Fruit fly (Drosophila melanogaster) whole organism, embryonic: ENCODE data around the gene yellow-b.

Experiments used
- Awh ChIP-seq: fragments of 200-800 bp; sonication (Bioruptor generic); IDR thresholded peaks from 2 replicates; pipeline ENCODE4, ENCODE4 v1.3.6; 2022; ENCODE audit warnings: missing biosample characterization, missing genetic modification characterization
- BEAF-32 ChIP-seq: fragments of 200-800 bp; sonication (Bioruptor generic); optimal IDR thresholded peaks from 3 replicates; lab custom pipeline; 2017; ENCODE audit warnings: missing biosample characterization, missing genetic modification characterization, mild to moderate bottlenecking, moderate library complexity, missing genetic modification reagents
- Bdp1 ChIP-seq: fragments of 200-800 bp; sonication (Bioruptor generic); optimal IDR thresholded peaks from 3 replicates; lab custom pipeline; 2016; ENCODE audit warnings: missing biosample characterization, missing genetic modification characterization
- CG10147 ChIP-seq: fragments of 200-800 bp; sonication (Bioruptor generic); optimal IDR thresholded peaks from 2 replicates; lab custom pipeline; 2019; ENCODE audit warnings: missing biosample characterization, mild to moderate bottlenecking, missing genetic modification characterization, moderate library complexity
- CG11456 ChIP-seq: fragments of 200-800 bp; sonication (Bioruptor generic); IDR thresholded peaks from 3 replicates; pipeline ENCODE4 v1.3.6; 2022; ENCODE audit warnings: missing biosample characterization, missing genetic modification characterization
- CG11723 ChIP-seq: fragments of 200-800 bp; sonication (Bioruptor generic); optimal IDR thresholded peaks from 2 replicates; lab custom pipeline; 2017; ENCODE audit warnings: missing biosample characterization, mild to moderate bottlenecking, missing genetic modification characterization
- CG12155 ChIP-seq: fragments of 200-800 bp; sonication (Bioruptor generic); optimal IDR thresholded peaks from 3 replicates; lab custom pipeline; 2016; ENCODE audit warnings: missing biosample characterization, missing genetic modification characterization
- CG12942 ChIP-seq: fragments of 200-800 bp; sonication (Bioruptor generic); optimal IDR thresholded peaks from 3 replicates; lab custom pipeline; 2016; ENCODE audit warnings: missing biosample characterization, missing genetic modification characterization
- CG13296 ChIP-seq: fragments of 200-800 bp; sonication (Bioruptor generic); optimal IDR thresholded peaks from 3 replicates; lab custom pipeline; 2018; ENCODE audit warnings: missing biosample characterization, mild to moderate bottlenecking, missing genetic modification characterization
- CG14014 ChIP-seq: fragments of 200-800 bp; sonication (Bioruptor generic); IDR thresholded peaks from 2 replicates; pipeline ENCODE4 v1.3.6; 2022; ENCODE audit warnings: missing biosample characterization, missing genetic modification characterization
- CG1529 ChIP-seq: fragments of 200-800 bp; sonication (Bioruptor generic); optimal IDR thresholded peaks from 3 replicates; lab custom pipeline; 2018; ENCODE audit warnings: missing biosample characterization, missing genetic modification characterization
- CG15514 ChIP-seq: fragments of 200-800 bp; sonication (Bioruptor generic); optimal IDR thresholded peaks from 3 replicates; lab custom pipeline; 2017; ENCODE audit warnings: missing biosample characterization, missing genetic modification characterization, mild to moderate bottlenecking, moderate library complexity, missing genetic modification reagents
- CG17186 ChIP-seq: fragments of 200-800 bp; sonication (Bioruptor generic); optimal IDR thresholded peaks from 3 replicates; lab custom pipeline; 2017; ENCODE audit warnings: missing biosample characterization, missing genetic modification reagents, missing genetic modification characterization
- CG17568 ChIP-seq: fragments of 200-800 bp; sonication (Bioruptor generic); optimal IDR thresholded peaks from 2 replicates; lab custom pipeline; 2018; ENCODE audit warnings: missing biosample characterization, mild to moderate bottlenecking, missing genetic modification characterization, moderate library complexity
- CG18619 ChIP-seq: fragments of 200-800 bp; sonication (Bioruptor generic); optimal IDR thresholded peaks from 3 replicates; lab custom pipeline; 2017; ENCODE audit warnings: missing biosample characterization, mild to moderate bottlenecking, missing genetic modification characterization
- CG3163 ChIP-seq: fragments of 200-800 bp; sonication (Bioruptor generic); optimal IDR thresholded peaks from 3 replicates; lab custom pipeline; 2016; ENCODE audit warnings: missing biosample characterization, missing genetic modification characterization
- CG33557 ChIP-seq: fragments of 200-800 bp; sonication (Bioruptor generic); optimal IDR thresholded peaks from 2 replicates; lab custom pipeline; 2019; ENCODE audit warnings: missing biosample characterization, mild to moderate bottlenecking, missing genetic modification characterization, moderate library complexity
- CG5180 ChIP-seq: fragments of 200-800 bp; sonication (Bioruptor generic); optimal IDR thresholded peaks from 3 replicates; lab custom pipeline; 2017; ENCODE audit warnings: missing biosample characterization, missing genetic modification characterization, mild to moderate bottlenecking, moderate library complexity, missing genetic modification reagents
- CG6654 ChIP-seq: fragments of 200-800 bp; sonication (Bioruptor generic); optimal IDR thresholded peaks from 2 replicates; lab custom pipeline; 2017; ENCODE audit warnings: missing biosample characterization, mild to moderate bottlenecking, missing genetic modification characterization
- CG6791 ChIP-seq: fragments of 200-800 bp; sonication (Bioruptor generic); IDR thresholded peaks from 3 replicates; pipeline ENCODE4 v1.3.6; 2022; ENCODE audit warnings: missing biosample characterization, missing genetic modification characterization; ENCODE audit not compliant: partially characterized antibody
- CG8765 ChIP-seq: fragments of 200-800 bp; sonication (Bioruptor generic); IDR thresholded peaks from 2 replicates; pipeline ENCODE4 v1.3.6; 2022; ENCODE audit warnings: missing biosample characterization, missing genetic modification characterization
- D19B ChIP-seq: fragments of 200-800 bp; sonication (Bioruptor generic); optimal IDR thresholded peaks from 2 replicates; lab custom pipeline; 2017; ENCODE audit warnings: missing biosample characterization, mild to moderate bottlenecking, missing genetic modification characterization
- Dfd ChIP-seq, 2 experiments: fragments of >200 bp; optimal IDR thresholded peaks; 2 replicates each; lab custom pipeline; 2017; ENCODE audit warnings: missing biosample characterization in 2 of 2, missing genetic modification characterization in 2 of 2
- Dref ChIP-seq: fragments of 200-800 bp; sonication (Bioruptor generic); IDR thresholded peaks from 2 replicates; pipeline ENCODE4 v1.3.6; 2022; ENCODE audit warnings: missing biosample characterization, missing genetic modification characterization
- GATAe ChIP-seq: fragments of 200-800 bp; sonication (Bioruptor generic); conservative IDR thresholded peaks from 2 replicates; pipeline ENCODE4 v1.3.6; 2022; ENCODE audit warnings: missing biosample characterization, missing genetic modification characterization
- Kr ChIP-seq: fragments of 200-800 bp; sonication (Bioruptor generic); optimal IDR thresholded peaks from 2 replicates; lab custom pipeline; 2017; ENCODE audit warnings: missing biosample characterization, mild to moderate bottlenecking, missing genetic modification characterization
- Lpt ChIP-seq: fragments of >200 bp; optimal IDR thresholded peaks from 2 replicates; lab custom pipeline; 2018; ENCODE audit warnings: missing biosample characterization, missing genetic modification characterization
- Mad ChIP-seq: fragments of 200-800 bp; sonication (Bioruptor generic); optimal IDR thresholded peaks from 2 replicates; lab custom pipeline; 2016; ENCODE audit warnings: missing biosample characterization, missing genetic modification characterization
- NFAT ChIP-seq: fragments of 200-800 bp; sonication (Bioruptor generic); IDR thresholded peaks from 2 replicates; pipeline ENCODE4 v1.3.6; 2022; ENCODE audit warnings: missing biosample characterization, missing genetic modification characterization
- Nf-YB ChIP-seq: fragments of 200-800 bp; sonication (Bioruptor generic); optimal IDR thresholded peaks from 3 replicates; lab custom pipeline; 2019; ENCODE audit warnings: missing biosample characterization, mild to moderate bottlenecking, missing genetic modification characterization, moderate library complexity
- Rx ChIP-seq: fragments of 200-800 bp; sonication (Bioruptor generic); IDR thresholded peaks from 2 replicates; pipeline ENCODE4 v1.3.6; 2022; ENCODE audit warnings: missing biosample characterization, missing genetic modification characterization
- TFAM ChIP-seq: fragments of 200-800 bp; sonication (Bioruptor generic); optimal IDR thresholded peaks from 2 replicates; lab custom pipeline; 2017; ENCODE audit warnings: missing biosample characterization, missing genetic modification characterization, inconsistent platforms
- Tbp ChIP-seq: fragments of >200 bp; optimal IDR thresholded peaks from 2 replicates; lab custom pipeline; 2018; ENCODE audit warnings: missing biosample characterization, missing genetic modification characterization
- ac ChIP-seq: fragments of 200-800 bp; sonication (Bioruptor generic); optimal IDR thresholded peaks from 3 replicates; lab custom pipeline; 2017; ENCODE audit warnings: missing biosample characterization, mild to moderate bottlenecking, missing genetic modification characterization
- aop ChIP-seq: fragments of 200-800 bp; sonication (Bioruptor generic); IDR thresholded peaks from 2 replicates; pipeline ENCODE4 v1.3.6; 2022; ENCODE audit warnings: missing biosample characterization, missing genetic modification characterization
- ash1 ChIP-seq: fragments of 200-800 bp; sonication (Bioruptor generic); optimal IDR thresholded peaks from 2 replicates; lab custom pipeline; 2018; ENCODE audit warnings: missing biosample characterization, mild to moderate bottlenecking, missing genetic modification characterization
- cad ChIP-seq: fragments of >200 bp; optimal IDR thresholded peaks from 2 replicates; lab custom pipeline; 2017; ENCODE audit warnings: missing biosample characterization, missing genetic modification characterization
- corto ChIP-seq: fragments of 200-800 bp; sonication (Bioruptor generic); optimal IDR thresholded peaks from 2 replicates; lab custom pipeline; 2016; ENCODE audit warnings: missing biosample characterization, mild to moderate bottlenecking, missing genetic modification characterization, moderate library complexity
- dpn ChIP-seq, 2 experiments: fragments of 200-800 bp; sonication (Bioruptor generic); optimal IDR thresholded peaks; 3 replicates each; lab custom pipeline; 2016; ENCODE audit warnings: missing biosample characterization in 2 of 2, missing genetic modification characterization in 2 of 2
- ewg ChIP-seq: fragments of 200-800 bp; sonication (Bioruptor generic); optimal IDR thresholded peaks from 3 replicates; lab custom pipeline; 2017; ENCODE audit warnings: mild to moderate bottlenecking, missing biosample characterization, missing genetic modification reagents, missing genetic modification characterization
- fru ChIP-seq: fragments of >200 bp; optimal IDR thresholded peaks from 2 replicates; lab custom pipeline; 2017
- grn ChIP-seq: fragments of 200-800 bp; sonication (Bioruptor generic); optimal IDR thresholded peaks from 3 replicates; lab custom pipeline; 2017; ENCODE audit warnings: missing biosample characterization, missing genetic modification characterization
- klu ChIP-seq: fragments of 200-800 bp; sonication (Bioruptor generic); IDR thresholded peaks from 2 replicates; pipeline ENCODE4 v1.3.6; 2022; ENCODE audit warnings: missing biosample characterization, missing genetic modification characterization
- kni ChIP-seq: fragments of 200-800 bp; sonication (Bioruptor generic); optimal IDR thresholded peaks from 3 replicates; lab custom pipeline; 2017; ENCODE audit warnings: mild to moderate bottlenecking, missing biosample characterization, missing genetic modification reagents, missing genetic modification characterization
- nom ChIP-seq: fragments of 200-800 bp; sonication (Bioruptor generic); optimal IDR thresholded peaks from 2 replicates; lab custom pipeline; 2017; ENCODE audit warnings: missing biosample characterization, missing genetic modification characterization, mild to moderate bottlenecking, moderate library complexity, missing genetic modification reagents
- otp ChIP-seq: fragments of 200-800 bp; sonication (Bioruptor generic); IDR thresholded peaks from 3 replicates; pipeline ENCODE4, ENCODE4 v1.3.6; 2022; ENCODE audit warnings: missing biosample characterization, missing genetic modification characterization
- phol ChIP-seq: fragments of 200-800 bp; sonication (Bioruptor generic); optimal IDR thresholded peaks from 3 replicates; lab custom pipeline; 2018; ENCODE audit warnings: missing biosample characterization, mild to moderate bottlenecking, missing genetic modification characterization, moderate library complexity
- slbo ChIP-seq: fragments of 200-800 bp; sonication (Bioruptor generic); IDR thresholded peaks from 2 replicates; pipeline ENCODE4 v1.3.6; 2022; ENCODE audit warnings: missing biosample characterization, missing genetic modification characterization
- slou ChIP-seq: fragments of 200-800 bp; sonication (Bioruptor generic); optimal IDR thresholded peaks from 3 replicates; lab custom pipeline; 2016; ENCODE audit warnings: missing biosample characterization, missing genetic modification characterization
- trh ChIP-seq: fragments of 200-800 bp; sonication (Bioruptor generic); optimal IDR thresholded peaks from 2 replicates; lab custom pipeline; 2016; ENCODE audit warnings: missing biosample characterization, missing genetic modification characterization
- zfh2 ChIP-seq: fragments of 200-800 bp; sonication (Bioruptor generic); optimal IDR thresholded peaks from 2 replicates; lab custom pipeline; 2016; ENCODE audit warnings: missing biosample characterization, missing genetic modification characterization

Gene yellow-b

dm6 chr2L:16743055-16743805, 10.9 kb upstream of the yellow-b start, which contains the start of the genes LSm7 and BuGZ (continued):
- TF ChIP-seq CG15514 (GFP tag; lab: Kevin White, UChicago) (peak; percentile 47), D19B (GFP tag; lab: Kevin White, UChicago) (no peak), CG13296 (GFP tag; lab: Kevin White, UChicago) (peak; percentile 35), CG17568 (no peak), CG1529 (GFP tag; lab: Kevin White, UChicago) (peak; percentile 17), aop (GFP tag; lab: Robert Waterston, UW) (no peak), CG14014 (GFP tag; lab: Robert Waterston, UW) (no peak), Tbp (GFP tag; lab: Kevin White, UChicago) (no peak), phol (tag; lab: Kevin White, UChicago) (peak; percentile 99), Rx (peak; percentile 20; the same call in 1 of the 2 replicates), Mad (no peak), slou (GFP tag; lab: Kevin White, UChicago) (peak; percentile 23), trh (no peak), CG5180 (GFP tag; lab: Kevin White, UChicago) (no peak), NFAT (no peak; the same call in 1 of the 2 replicates), CG6791 (GFP tag; lab: Robert Waterston, UW) (no peak), Awh (GFP tag; lab: Robert Waterston, UW) (no peak), grn (GFP tag; lab: Kevin White, UChicago) (no peak), zfh2 (GFP tag; lab: Kevin White, UChicago) (no peak), cad (GFP tag; lab: Kevin White, UChicago) (no peak), CG3163 (GFP tag; lab: Kevin White, UChicago) (no peak), fru (lab: Kevin White, UChicago) (no peak), Lpt (GFP tag; lab: Kevin White, UChicago) (no peak), CG12155 (peak; percentile 11), Dref (GFP tag; lab: Robert Waterston, UW) (peak; percentile 66), GATAe (GFP tag; lab: Robert Waterston, UW) (no peak), CG10147 (GFP tag; lab: Kevin White, UChicago) (no peak), CG18619 (peak; percentile 24), CG17186 (GFP tag; lab: Kevin White, UChicago) (peak; percentile 83), Bdp1 (GFP tag; lab: Kevin White, UChicago) (no peak), CG11456 (no peak), kni (GFP tag; lab: Kevin White, UChicago) (no peak), ewg (GFP tag; lab: Kevin White, UChicago) (peak; percentile 36), CG6654 (GFP tag; lab: Kevin White, UChicago) (no peak), ac (GFP tag; lab: Kevin White, UChicago) (no peak), CG8765 (no peak), CG11723 (GFP tag; lab: Kevin White, UChicago) (no peak), corto (GFP tag; lab: Kevin White, UChicago) (no peak), Kr (GFP tag; lab: Kevin White, UChicago) (no peak), TFAM (GFP tag; lab: Kevin White, UChicago) (no peak), nom (GFP tag; lab: Kevin White, UChicago) (no peak), BEAF-32 (GFP tag; lab: Kevin White, UChicago) (peak; percentile 78), Dfd (GFP tag; optimal IDR thresholded peaks at IDR 0.05; lab: Kevin White, UChicago) (no peak), CG33557 (GFP tag; lab: Kevin White, UChicago) (peak; percentile 42), slbo (peak; percentile 24; the same call in 1 of the 2 replicates), CG12942 (GFP tag; lab: Kevin White, UChicago) (no peak), ash1 (GFP tag; lab: Kevin White, UChicago) (no peak), klu (no peak), otp (GFP tag; lab: Robert Waterston, UW) (no peak), dpn (GFP tag; optimal IDR thresholded peaks at IDR 0.05; lab: Kevin White, UChicago) (peak; percentile 35 to 48), Nf-YB (GFP tag; lab: Kevin White, UChicago) (no peak)
